Worm (Caenorhabditis elegans): ENCODE results near the gene srh-89.

srh-89 gene

ce11 chrV:7431016-7431415, 33.6 kb downstream of the srh-89 start, which contains the start of gene srw-71:
TSS of gene srw-71 (minus strand) at chrV:7431116.
- no peak for TF ChIP-seq unc-62 (GFP tag; optimal IDR thresholded peaks at IDR 0.05)

- no peak for TF ChIP-seq unc-62 (GFP tag; optimal IDR thresholded peaks at IDR 0.05)
Measured at ce11 chrV:7428880-7429279, 35.7 kb downstream of the srh-89 start, which contains the start of gene srw-69. TSS of gene srw-69 (minus strand) at chrV:7428980.

ce11 chrV:7426594-7426993, 38.0 kb downstream of the srh-89 start, which contains the start of gene srw-68:
TSS of gene srw-68 (minus strand) at chrV:7426694.
- TF ChIP-seq unc-62 (GFP tag; optimal IDR thresholded peaks at IDR 0.05) = no peak

- no peak for TF ChIP-seq unc-62 (GFP tag; optimal IDR thresholded peaks at IDR 0.05)
Measured at ce11 chrV:7424336-7424735, 40.3 kb downstream of the srh-89 start, which contains the start of gene F18E3.10. TSS of gene F18E3.10 (minus strand) at chrV:7424436.

DNA sequence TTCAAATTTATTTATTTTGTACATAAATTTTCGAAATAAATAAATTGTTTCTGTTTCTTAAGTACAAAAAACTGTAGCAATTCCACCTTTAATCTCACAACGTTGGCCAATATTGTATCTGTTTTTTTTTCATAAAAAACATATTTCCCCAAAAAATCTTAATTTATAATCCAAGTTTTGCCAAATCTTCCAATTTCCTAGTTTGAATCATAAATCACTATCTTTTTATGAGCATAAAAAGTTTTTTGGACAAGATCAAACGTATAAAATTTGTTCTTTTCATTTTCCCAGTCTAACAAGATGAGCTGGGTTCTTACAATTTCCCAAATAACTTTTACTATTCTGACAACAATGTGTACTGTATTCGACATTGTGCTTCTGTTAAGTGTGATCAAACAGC, 44.4 kb downstream of the srh-89 start, which contains the start of gene srxa-4:
TSS of gene srxa-4 (plus strand) at position 301 of the 400 bp plus-strand sequence.
- no peak for TF ChIP-seq unc-62 (GFP tag; optimal IDR thresholded peaks at IDR 0.05)

DNA sequence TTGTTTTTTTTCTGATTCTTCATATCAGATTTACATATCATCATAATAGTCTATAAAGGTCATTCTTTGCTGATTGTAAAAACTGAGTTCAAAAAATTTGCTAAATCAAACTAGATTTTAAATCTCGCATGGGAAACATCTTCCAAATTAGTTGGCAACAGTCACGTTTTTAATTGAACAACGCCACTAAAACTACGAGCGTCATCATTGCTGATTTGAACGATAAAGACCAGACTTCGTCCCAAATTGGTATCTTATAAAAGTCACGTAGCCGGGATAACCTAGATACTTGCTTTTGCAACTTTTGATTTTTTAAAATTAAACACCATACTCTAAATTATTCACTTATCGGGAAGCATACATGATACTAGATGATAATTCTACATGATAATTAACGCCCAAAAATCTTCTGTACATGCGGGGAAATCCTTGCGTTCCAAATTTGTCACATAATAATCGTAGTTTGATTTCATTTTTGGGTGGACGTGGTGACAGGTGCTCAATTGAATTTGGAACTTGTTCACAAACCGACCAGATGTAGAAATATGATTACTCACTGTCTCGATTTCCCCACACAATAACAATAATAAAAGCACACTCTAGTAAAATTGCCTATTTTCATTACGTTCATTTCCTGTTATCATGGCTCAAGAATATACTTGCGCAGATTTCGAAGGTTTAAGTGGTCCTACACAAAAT, 47.4 kb downstream of the srh-89 start, which contains the start of gene srw-67:
TSS of gene srw-67 (plus strand) at position 643 of the 699 bp plus-strand sequence.
- TF ChIP-seq unc-62 (GFP tag; optimal IDR thresholded peaks at IDR 0.05) = no peak

DNA sequence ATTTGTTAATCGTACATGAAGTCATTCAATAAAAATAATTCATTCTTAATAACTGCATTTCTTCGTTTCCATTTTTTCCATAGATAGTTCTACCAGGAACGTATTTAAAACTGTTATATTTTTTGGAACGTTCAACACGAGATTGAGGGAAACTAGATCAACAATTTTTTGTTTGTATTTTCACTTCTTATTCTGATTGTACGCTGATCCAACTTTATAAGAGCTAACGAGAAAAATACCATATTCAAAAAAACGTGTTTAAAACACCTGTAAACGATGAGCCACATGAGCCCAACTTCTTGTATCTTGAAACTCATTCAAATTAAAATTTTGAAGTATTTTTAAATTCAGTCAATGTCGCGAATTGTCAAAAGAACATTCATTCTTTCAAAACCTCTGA, 48.0 kb downstream of the srh-89 start:
- TF ChIP-seq unc-62 (GFP tag; optimal IDR thresholded peaks at IDR 0.05) = no peak

- TF ChIP-seq unc-62 (GFP tag; optimal IDR thresholded peaks at IDR 0.05) = no peak
Measured at ce11 chrV:7415780-7416428, 48.7 kb downstream of the srh-89 start, which contains the start of gene F18E3.13. TSS of gene F18E3.13 (plus strand) at chrV:7416164.

DNA sequence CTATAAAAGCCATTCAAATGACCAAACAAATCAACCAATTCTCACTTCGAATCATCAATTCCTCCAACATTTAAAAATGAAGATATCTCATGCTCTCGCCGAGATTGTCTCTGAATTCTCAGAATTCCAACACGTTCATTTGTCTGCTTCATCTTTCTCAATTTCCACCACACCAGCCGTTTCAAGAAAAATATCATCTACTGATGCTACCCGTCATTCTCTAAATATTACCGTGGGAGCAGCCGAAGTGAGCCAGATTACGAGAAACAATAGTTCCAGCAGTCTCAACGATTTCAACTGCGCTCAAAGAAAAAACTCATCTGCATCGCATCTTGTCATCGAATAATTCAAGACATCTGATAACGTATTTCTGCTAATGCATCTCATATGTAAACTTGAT, 49.7 kb downstream of the srh-89 start, which contains the start of gene F18E3.12:
TSS of gene F18E3.12 (plus strand) at position 77 of the 400 bp plus-strand sequence.
- no peak for TF ChIP-seq unc-62 (GFP tag; optimal IDR thresholded peaks at IDR 0.05)

Measured in whole organism, dauer.